Fruit fly (Drosophila melanogaster) whole organism, pupa: Measurements from ENCODE around the gene CG42795.

Source experiments
- CG12605 ChIP-seq: fragments of 200-800 bp; sonication (Bioruptor generic); IDR thresholded peaks from 2 replicates; pipeline ENCODE4 v1.3.6; 2022; ENCODE audit warnings: missing biosample characterization, missing genetic modification characterization
- CG14655 ChIP-seq: fragments of 200-800 bp; sonication (Bioruptor generic); optimal IDR thresholded peaks from 3 replicates; lab custom pipeline; 2017; ENCODE audit warnings: mild to moderate bottlenecking, missing biosample characterization, missing genetic modification reagents, missing genetic modification characterization
- CG15710 ChIP-seq: fragments of 200-800 bp; sonication (Bioruptor generic); optimal IDR thresholded peaks from 2 replicates; lab custom pipeline; 2018; ENCODE audit warnings: missing biosample characterization, mild to moderate bottlenecking, missing genetic modification characterization, moderate library complexity
- CG32121 ChIP-seq: fragments of 200-800 bp; sonication (Bioruptor generic); IDR thresholded peaks from 2 replicates; pipeline ENCODE4 v1.3.6; 2022; ENCODE audit warnings: missing biosample characterization, missing genetic modification characterization
- CG34367 ChIP-seq: fragments of 200-800 bp; sonication (Bioruptor generic); optimal IDR thresholded peaks from 2 replicates; lab custom pipeline; 2018; ENCODE audit warnings: missing biosample characterization, mild to moderate bottlenecking, missing genetic modification characterization
- CG8301 ChIP-seq: fragments of 200-800 bp; sonication (Bioruptor generic); optimal IDR thresholded peaks from 2 replicates; lab custom pipeline; 2018; ENCODE audit warnings: missing biosample characterization, mild to moderate bottlenecking, missing genetic modification characterization
- CG9948 ChIP-seq: fragments of 200-800 bp; sonication (Bioruptor generic); optimal IDR thresholded peaks from 2 replicates; lab custom pipeline; 2018; ENCODE audit warnings: missing biosample characterization, mild to moderate bottlenecking, missing genetic modification characterization, moderate library complexity
- D1 ChIP-seq: fragments of 200-800 bp; sonication (Bioruptor generic); optimal IDR thresholded peaks from 2 replicates; lab custom pipeline; 2018; ENCODE audit warnings: missing biosample characterization, mild to moderate bottlenecking, missing genetic modification characterization, moderate library complexity
- EcR ChIP-seq: fragments of 200-800 bp; sonication (Bioruptor generic); optimal IDR thresholded peaks from 3 replicates; lab custom pipeline; 2019; ENCODE audit warnings: missing biosample characterization, missing genetic modification characterization, mild to moderate bottlenecking, moderate library complexity, missing genetic modification reagents
- Pif1A ChIP-seq: fragments of 200-800 bp; sonication (Bioruptor generic); optimal IDR thresholded peaks from 3 replicates; lab custom pipeline; 2016; ENCODE audit warnings: missing biosample characterization, missing genetic modification characterization

DNA sequence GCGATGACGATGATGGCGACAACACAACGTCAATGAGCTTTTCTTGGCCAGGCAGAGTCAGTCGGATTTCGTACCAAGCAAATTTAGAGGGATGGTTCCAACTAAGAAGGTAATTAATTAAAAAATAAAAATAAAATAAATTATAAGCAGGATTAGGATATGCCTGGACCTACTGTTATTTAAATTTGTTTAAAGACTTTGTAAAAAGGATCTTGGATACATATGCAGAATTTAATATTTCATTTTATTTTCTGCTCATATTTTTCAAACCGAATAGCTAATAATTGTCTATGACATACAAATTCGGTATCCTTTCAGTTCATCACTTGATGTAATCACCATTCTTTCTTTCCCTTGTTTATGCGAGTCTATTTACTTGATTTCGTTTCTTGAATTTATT is 49.3 kb downstream of the CG42795 start:
- no peak for TF ChIP-seq CG8301 (tag; lab: Kevin White, UChicago)
- no peak for TF ChIP-seq CG14655 (GFP tag; lab: Kevin White, UChicago)
- no peak for TF ChIP-seq CG9948
- no peak for TF ChIP-seq CG12605 (GFP tag; lab: Robert Waterston, UW)
- no peak for TF ChIP-seq Pif1A (GFP tag; lab: Kevin White, UChicago)
- no peak for TF ChIP-seq CG15710 (tag; lab: Kevin White, UChicago)
- TF ChIP-seq EcR, result no peak
- no peak for TF ChIP-seq D1 (tag; lab: Kevin White, UChicago)
- no peak for TF ChIP-seq CG32121 (GFP tag; lab: Robert Waterston, UW)
- no peak for TF ChIP-seq CG34367
